Fruit fly (Drosophila melanogaster): ENCODE data around the gene Pus1.

DNA sequence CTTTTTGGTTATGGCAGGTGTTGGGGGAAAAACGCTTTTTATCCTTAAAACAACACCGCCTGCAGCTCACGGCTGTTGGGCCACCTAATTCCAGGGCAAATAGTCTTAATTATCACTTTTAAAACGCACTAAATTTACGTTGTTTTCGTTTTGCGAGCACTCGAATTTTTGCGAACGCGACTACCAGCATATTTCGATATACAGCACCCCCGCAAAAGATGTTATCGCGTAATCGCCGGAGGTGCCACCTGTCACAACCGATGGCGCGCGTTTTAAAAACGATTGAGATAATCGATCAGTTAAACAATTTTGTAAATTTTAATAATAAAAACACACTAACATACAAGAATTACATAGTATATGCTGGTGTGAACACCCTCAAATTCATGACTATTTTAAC, 40.4 kb downstream of the Pus1 start, which contains the start of gene Stat92E:
- TF ChIP-seq kay (GFP tag; ENCODE audit: borderline replicate concordance) (peak; percentile 21), Crg-1 (GFP tag; optimal IDR thresholded peaks at IDR 0.05) (no peak), CG7045 (GFP tag; optimal IDR thresholded peaks at IDR 0.05) (no peak), CG14711 (tag; optimal IDR thresholded peaks at IDR 0.05) (no peak), Clk (GFP tag; optimal IDR thresholded peaks at IDR 0.05) (no peak), CG33017 (tag; optimal IDR thresholded peaks at IDR 0.05) (no peak), bab1 (GFP tag; optimal IDR thresholded peaks at IDR 0.05) (no peak), toe (GFP tag; optimal IDR thresholded peaks at IDR 0.05) (no peak), cnc (optimal IDR thresholded peaks at IDR 0.05) (no peak)
